Worm (Caenorhabditis elegans): ENCODE data around the gene T05C1.5.

Gene T05C1.5

DNA sequence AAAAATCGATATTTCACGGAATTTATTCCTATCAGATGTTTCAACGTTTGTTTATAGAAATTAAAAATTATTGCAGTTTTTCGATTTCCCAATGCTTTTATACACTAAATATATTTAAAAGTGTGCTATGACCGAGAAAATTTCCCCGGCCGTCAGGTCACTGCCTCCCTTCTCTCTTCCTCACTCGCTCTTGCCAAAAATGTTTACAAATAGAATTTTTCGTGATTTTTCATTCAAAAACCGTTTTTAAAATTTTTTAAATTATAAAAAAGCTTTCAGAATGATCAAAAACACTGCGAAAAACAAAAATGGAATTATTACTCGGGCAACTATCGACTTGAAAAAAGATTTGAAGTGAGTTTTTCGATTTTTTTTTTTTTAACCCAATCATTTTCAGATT, 29.8 kb downstream of the T05C1.5 start, which contains the start of the genes T12C9.7 and vps-18:
T12C9.7 (minus strand) TSS at position 101 of the 400 bp plus-strand sequence.
vps-18 (plus strand) TSS at position 280 of the 400 bp plus-strand sequence.
- no peak for TF ChIP-seq sox-2 (GFP tag; IDR thresholded peaks at IDR 0.05)

DNA sequence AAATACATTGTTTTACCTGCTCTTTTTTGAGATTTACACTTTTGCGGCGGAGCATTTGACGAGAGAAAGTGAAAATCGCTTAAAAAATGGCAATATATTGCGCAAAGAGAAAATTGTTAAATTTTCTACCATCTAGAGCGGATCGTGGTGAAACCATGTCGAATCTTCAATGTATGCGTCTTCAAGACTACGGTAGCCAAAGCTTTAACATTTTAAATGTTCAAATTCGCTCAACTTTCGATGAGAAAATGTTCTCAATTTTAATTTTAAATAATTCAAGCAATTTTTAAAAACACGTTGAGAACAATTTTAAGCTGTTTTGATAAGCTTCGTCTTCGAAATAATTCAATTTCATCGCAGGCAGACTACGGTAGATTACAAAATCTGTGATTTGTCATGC, 30.3 kb downstream of the T05C1.5 start:
- TF ChIP-seq ceh-9 (tag; optimal IDR thresholded peaks at IDR 0.05) (no peak), pha-4 (tag; optimal IDR thresholded peaks at IDR 0.05) (no peak), hlh-6 (tag; optimal IDR thresholded peaks at IDR 0.05) (no peak), ahr-1 (tag; optimal IDR thresholded peaks at IDR 0.05) (no peak), dve-1 (tag; optimal IDR thresholded peaks at IDR 0.05) (no peak), lim-6 (tag; optimal IDR thresholded peaks at IDR 0.05) (no peak), ttx-3 (tag; optimal IDR thresholded peaks at IDR 0.05) (no peak), tbx-2 (tag; optimal IDR thresholded peaks at IDR 0.05) (no peak), pqm-1 (tag; optimal IDR thresholded peaks at IDR 0.05) (no peak), Y22D7AL.16 (tag; optimal IDR thresholded peaks at IDR 0.05) (no peak), npax-4 (tag; optimal IDR thresholded peaks at IDR 0.05) (no peak), fax-1 (tag; optimal IDR thresholded peaks at IDR 0.05) (no peak), gmeb-2 (tag; optimal IDR thresholded peaks at IDR 0.05) (no peak)

DNA sequence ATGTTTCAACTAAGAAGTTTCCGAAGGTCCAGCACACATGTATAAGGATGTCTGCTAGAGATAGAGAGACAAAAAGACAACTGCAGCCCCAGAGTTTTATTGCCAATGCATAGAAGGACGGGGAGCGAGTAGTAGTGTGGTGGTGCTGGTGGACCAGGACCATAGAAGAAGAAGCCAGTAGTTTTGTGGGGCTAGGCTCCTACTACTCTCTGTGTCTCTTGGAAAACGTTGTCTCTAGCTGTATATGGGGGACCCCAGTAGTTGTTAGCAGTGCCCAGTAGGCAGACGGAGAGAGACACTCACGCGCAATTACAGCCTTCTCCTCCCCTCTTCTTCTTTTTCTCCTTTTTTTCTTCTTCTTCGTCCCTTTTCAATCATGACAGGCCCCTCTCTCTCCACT, 34.6 kb downstream of the T05C1.5 start:
- TF ChIP-seq lim-6 (tag; optimal IDR thresholded peaks at IDR 0.05) (peak; percentile 11), ceh-18 (tag; optimal IDR thresholded peaks at IDR 0.05) (peak; percentile 39), ttx-3 (tag; optimal IDR thresholded peaks at IDR 0.05) (no peak), ceh-14 (tag; optimal IDR thresholded peaks at IDR 0.05) (peak; percentile 42), mec-3 (tag; optimal IDR thresholded peaks at IDR 0.05; ENCODE audit: borderline replicate concordance) (no peak), ceh-48 (tag; optimal IDR thresholded peaks at IDR 0.05) (no peak), ceh-31 (tag; optimal IDR thresholded peaks at IDR 0.05) (peak; percentile 59), npax-4 (tag; optimal IDR thresholded peaks at IDR 0.05) (no peak), ref-2 (tag; optimal IDR thresholded peaks at IDR 0.05) (no peak), ceh-24 (tag; optimal IDR thresholded peaks at IDR 0.05) (no peak), pax-1 (tag; optimal IDR thresholded peaks at IDR 0.05) (no peak), pag-3 (tag; optimal IDR thresholded peaks at IDR 0.05; ENCODE audit: borderline replicate concordance) (no peak), lin-11 (tag; optimal IDR thresholded peaks at IDR 0.05) (no peak), hlh-13 (GFP tag; optimal IDR thresholded peaks at IDR 0.05) (no peak), tbx-7 (tag; optimal IDR thresholded peaks at IDR 0.05) (no peak), elt-2 (tag; optimal IDR thresholded peaks at IDR 0.05) (no peak), zip-5 (tag; optimal IDR thresholded peaks at IDR 0.05) (no peak), unc-42 (tag; optimal IDR thresholded peaks at IDR 0.05) (peak; percentile 53), pha-4 (tag; optimal IDR thresholded peaks at IDR 0.05) (no peak), rnt-1 (tag; optimal IDR thresholded peaks at IDR 0.05) (no peak), F13H6.1 (tag; optimal IDR thresholded peaks at IDR 0.05) (no peak), unc-55 (GFP tag; optimal IDR thresholded peaks at IDR 0.05) (no peak), hlh-8 (tag; optimal IDR thresholded peaks at IDR 0.05) (no peak), dmd-4 (tag; optimal IDR thresholded peaks at IDR 0.05; ENCODE audit: borderline replicate concordance) (no peak), nhr-232 (tag; optimal IDR thresholded peaks at IDR 0.05) (no peak), ahr-1 (tag; optimal IDR thresholded peaks at IDR 0.05) (no peak)

DNA sequence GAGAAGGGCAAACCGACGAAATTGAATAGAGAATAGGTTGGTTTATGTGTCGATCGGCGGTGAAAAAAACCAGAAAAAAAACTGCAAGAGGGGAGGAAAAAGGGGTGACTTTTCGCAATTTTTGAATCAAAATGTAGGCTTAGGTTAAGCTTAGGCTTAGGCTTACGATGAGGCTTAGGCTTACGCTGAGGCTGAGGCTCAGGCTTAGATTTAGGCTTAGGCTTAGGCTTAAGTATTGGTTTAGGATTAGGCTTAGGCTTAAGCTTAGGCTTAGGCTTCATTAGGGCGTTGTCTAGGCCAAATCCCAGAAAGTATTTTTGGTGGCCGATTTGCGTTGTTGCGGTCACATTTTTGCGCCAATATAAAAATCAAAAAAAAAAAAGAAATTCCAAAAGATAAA, 35.8 kb downstream of the T05C1.5 start:
- TF ChIP-seq dve-1 (tag; optimal IDR thresholded peaks at IDR 0.05) (peak; percentile 63), pha-2 (tag; optimal IDR thresholded peaks at IDR 0.05) (no peak)

DNA sequence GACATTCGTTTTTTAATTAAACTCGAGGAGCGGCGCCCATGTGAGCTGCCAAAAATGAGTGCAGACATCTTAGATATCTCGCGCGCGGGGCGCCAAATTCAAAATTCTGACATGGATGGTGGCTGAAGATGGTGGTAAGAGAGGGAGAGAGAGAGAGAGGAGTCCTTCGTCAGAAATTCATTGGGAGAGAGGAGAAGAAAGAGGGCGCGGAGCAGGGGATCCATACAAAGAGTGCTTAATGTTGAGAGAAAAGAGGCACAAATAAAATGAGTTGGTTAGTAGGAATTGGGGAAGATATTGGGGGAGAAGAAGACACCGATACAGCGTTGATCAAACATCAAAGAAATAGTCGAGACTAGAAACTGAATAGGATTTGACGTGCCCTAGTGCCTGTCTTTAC, 37.2 kb downstream of the T05C1.5 start:
- TF ChIP-seq ceh-22 (tag; optimal IDR thresholded peaks at IDR 0.05), result no peak
- TF ChIP-seq unc-42 (tag; optimal IDR thresholded peaks at IDR 0.05), result peak; percentile 54
- TF ChIP-seq lin-11 (tag; optimal IDR thresholded peaks at IDR 0.05), result no peak
- peak; percentile 4 for TF ChIP-seq ceh-31 (tag; optimal IDR thresholded peaks at IDR 0.05)

Data from whole organism, late embryonic.